Worm (Caenorhabditis elegans) whole organism, L3 larva: ENCODE results near the gene srx-102.

ENCODE experiments used
- nhr-77 ChIP-seq: fragments of 150-350 bp; optimal IDR thresholded peaks from 2 replicates; lab custom pipeline; 2014; ENCODE audit warnings: missing biosample characterization, missing genetic modification characterization
- tbx-2 ChIP-seq: sonication (generic microtip); optimal IDR thresholded peaks from 2 replicates; lab custom pipeline; 2016; ENCODE audit warnings: mild to moderate bottlenecking, missing genetic modification characterization, missing compliant biosample characterization
- unc-62 ChIP-seq: fragments of 150-350 bp; sonication (generic microtip); optimal IDR thresholded peaks from 4 replicates; lab custom pipeline; 2014; ENCODE audit warnings: missing biosample characterization, missing genetic modification reagents, missing genetic modification characterization

ce11 chrII:3711047-3711446 lies 16.5 kb upstream of the srx-102 start, which contains the start of gene fbxc-53:
- TF ChIP-seq nhr-77 (tag; lab: Kevin White, UChicago) (no peak), unc-62 (GFP tag; lab: Kevin White, UChicago) (no peak), tbx-2 (tag; lab: Kevin White, UChicago) (no peak)
